Fruit fly (Drosophila melanogaster) Kc167 (cell line): ENCODE results near the gene Fbp1.

Experiments used
- Myc ChIP-seq: fragments of >200 bp; optimal IDR thresholded peaks from 2 replicates; lab custom pipeline; 2017; ENCODE audit warnings: missing external identifiers
- ttk ChIP-seq: sonication (Bioruptor generic); optimal IDR thresholded peaks from 2 replicates; lab custom pipeline; 2017; ENCODE audit warnings: missing external identifiers

DNA sequence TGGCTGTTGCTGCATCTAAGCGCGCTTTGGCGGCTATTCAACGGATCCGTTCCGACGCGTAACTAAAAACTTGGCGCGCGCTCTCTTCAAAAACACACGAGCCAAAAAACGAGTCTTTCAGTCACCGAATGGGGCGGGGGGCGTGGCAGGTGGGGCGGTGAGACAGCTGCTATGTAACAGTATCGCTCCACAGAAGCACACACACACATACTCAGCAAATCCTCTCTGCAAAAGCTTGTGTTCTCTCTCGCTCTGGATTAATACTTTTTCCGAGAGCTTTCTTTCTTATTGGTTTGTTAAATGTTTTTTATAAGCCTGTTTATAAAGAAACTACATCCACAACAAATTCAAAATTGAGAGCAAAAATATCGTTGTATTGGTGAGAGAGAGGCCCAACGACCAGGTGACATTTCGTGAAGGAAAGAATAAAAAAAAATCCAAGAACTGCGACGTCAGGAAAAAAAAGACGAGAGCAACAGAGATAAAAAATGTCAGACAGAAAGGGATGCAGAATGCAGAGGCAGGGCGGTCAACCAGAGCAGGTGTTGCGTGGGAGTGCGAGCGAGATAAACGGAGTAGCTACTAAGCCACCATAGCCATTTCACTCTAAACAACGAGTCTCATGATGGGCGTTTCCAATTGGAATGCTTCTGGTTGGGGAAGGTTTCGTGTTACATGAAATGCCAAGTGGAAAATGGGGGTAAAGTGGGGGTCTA is 33.6 kb upstream of the Fbp1 start, which contains the start of gene Sox21b:
- TF ChIP-seq Myc (lab: Kevin White, UChicago) (no peak), ttk (lab: Kevin White, UChicago) (no peak)
